Fruit fly (Drosophila melanogaster): ENCODE results near the gene E2f1.

E2f1 gene

DNA sequence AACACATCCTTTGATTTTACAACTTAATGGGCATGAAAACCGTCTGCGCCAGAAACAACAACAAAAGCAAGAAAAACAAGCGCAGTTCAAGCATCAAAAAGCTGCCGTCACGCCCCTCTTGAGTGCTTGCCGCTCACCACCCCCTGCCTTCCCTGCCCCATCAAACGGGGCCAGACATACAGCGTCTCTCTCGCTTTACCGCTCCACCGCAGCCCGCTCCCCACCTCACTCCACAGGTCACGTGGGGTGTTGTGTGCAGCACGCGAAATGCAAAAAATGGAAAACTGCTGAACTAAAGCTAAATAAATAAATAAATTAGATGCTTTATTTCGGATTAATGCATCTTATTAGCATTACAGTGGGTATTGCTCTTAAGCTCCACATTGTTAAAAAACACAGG lies 56.1 kb downstream of the E2f1 start:
- TF ChIP-seq dl (GFP tag; optimal IDR thresholded peaks at IDR 0.05; ENCODE audit: insufficient read depth in 1 of 2, partially characterized antibody in 2 of 2) = no peak
- TF ChIP-seq Myc (optimal IDR thresholded peaks at IDR 0.05) = no peak
- TF ChIP-seq N (GFP tag; optimal IDR thresholded peaks at IDR 0.05) = no peak
- peak; percentile 65 for TF ChIP-seq Dif (GFP tag; optimal IDR thresholded peaks at IDR 0.05; ENCODE audit: partially characterized antibody)
- TF ChIP-seq HLH106 (tag; optimal IDR thresholded peaks at IDR 0.05) = no peak
- no peak for TF ChIP-seq sage (GFP tag; optimal IDR thresholded peaks at IDR 0.05)
- TF ChIP-seq jim (GFP tag; optimal IDR thresholded peaks at IDR 0.05) = peak; percentile 52
- TF ChIP-seq OdsH (GFP tag; optimal IDR thresholded peaks at IDR 0.05) = no peak
- TF ChIP-seq Hr83 (GFP tag; optimal IDR thresholded peaks at IDR 0.05; ENCODE audit: poor library complexity, severe bottlenecking) = no peak
- TF ChIP-seq Jra (GFP tag; optimal IDR thresholded peaks at IDR 0.05) = no peak
- no peak for TF ChIP-seq CG9705 (GFP tag; optimal IDR thresholded peaks at IDR 0.05)
- no peak for TF ChIP-seq usp (GFP tag; optimal IDR thresholded peaks at IDR 0.05)

DNA sequence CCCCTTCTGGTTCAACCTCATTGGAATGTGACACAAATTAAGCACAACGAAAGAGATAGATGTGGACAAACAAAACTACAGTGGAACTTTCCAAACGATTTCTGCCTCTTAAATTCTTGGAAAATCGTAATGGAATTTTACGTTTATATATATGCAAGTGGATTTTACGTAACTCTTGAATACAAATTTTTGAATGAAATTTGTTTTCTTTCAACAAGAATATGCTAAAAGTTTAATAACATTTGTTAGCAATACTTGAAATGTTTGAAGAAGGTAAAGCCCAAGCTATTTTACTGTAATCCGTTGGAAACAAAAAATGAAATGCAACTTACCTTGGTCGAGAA lies 58.0 kb downstream of the E2f1 start:
- TF ChIP-seq Abd-B (GFP tag; optimal IDR thresholded peaks at IDR 0.05) = no peak
- TF ChIP-seq usp (GFP tag; optimal IDR thresholded peaks at IDR 0.05) = no peak
- no peak for TF ChIP-seq sage (GFP tag; optimal IDR thresholded peaks at IDR 0.05)
- no peak for TF ChIP-seq woc (GFP tag; optimal IDR thresholded peaks at IDR 0.05)
- TF ChIP-seq h (GFP tag; optimal IDR thresholded peaks at IDR 0.05) = no peak
- TF ChIP-seq Rel (GFP tag; optimal IDR thresholded peaks at IDR 0.05) = no peak
- TF ChIP-seq Rel (tag; optimal IDR thresholded peaks at IDR 0.05) = no peak
- TF ChIP-seq tai (GFP tag; optimal IDR thresholded peaks at IDR 0.05) = no peak
- TF ChIP-seq OdsH (GFP tag; optimal IDR thresholded peaks at IDR 0.05) = no peak
- TF ChIP-seq psq (GFP tag; optimal IDR thresholded peaks at IDR 0.05) = no peak
- no peak for TF ChIP-seq dl (GFP tag; optimal IDR thresholded peaks at IDR 0.05; ENCODE audit: insufficient read depth in 1 of 2, partially characterized antibody in 2 of 2)
- no peak for TF ChIP-seq Hr83 (GFP tag; optimal IDR thresholded peaks at IDR 0.05; ENCODE audit: poor library complexity, severe bottlenecking)

DNA sequence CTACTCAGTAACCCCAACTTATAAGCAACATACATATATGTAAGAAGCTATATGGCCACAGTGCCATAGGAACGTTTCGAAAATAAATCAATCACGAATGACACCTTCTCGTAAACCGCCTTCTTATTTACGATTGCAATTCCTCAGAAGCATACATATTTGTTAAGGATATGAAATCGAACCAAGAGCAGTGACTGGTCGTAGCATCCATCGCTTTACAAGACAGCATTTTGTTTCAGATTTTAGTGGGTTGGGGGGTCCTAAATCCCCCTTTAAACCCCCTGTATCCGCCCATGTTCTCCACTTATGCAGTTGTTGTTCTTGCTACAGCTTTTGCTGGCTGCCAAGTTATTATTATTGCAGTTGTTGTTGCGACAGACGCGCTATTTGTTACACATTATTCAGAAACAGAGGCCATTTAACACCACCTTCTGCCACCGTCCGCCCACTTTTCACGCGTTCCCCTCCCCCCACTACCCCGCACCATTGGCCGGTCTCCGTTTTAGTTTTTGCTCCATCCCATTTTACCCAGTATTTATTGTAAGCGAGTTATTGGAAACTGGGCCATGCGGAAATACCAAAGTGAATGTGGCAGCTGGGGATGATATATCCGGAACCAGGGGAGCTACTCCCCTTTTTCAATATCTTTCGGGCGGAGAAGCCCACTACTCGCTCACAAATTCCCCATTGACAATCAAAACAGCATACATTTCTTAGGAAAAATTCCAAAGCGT lies 58.5 kb downstream of the E2f1 start:
- no peak for TF ChIP-seq Sp1 (GFP tag; optimal IDR thresholded peaks at IDR 0.05)
- no peak for TF ChIP-seq Mio (GFP tag; optimal IDR thresholded peaks at IDR 0.05)
- TF ChIP-seq GATAd (GFP tag; optimal IDR thresholded peaks at IDR 0.05) = no peak
- TF ChIP-seq sv (GFP tag; optimal IDR thresholded peaks at IDR 0.05) = no peak
- TF ChIP-seq Hr83 (GFP tag; optimal IDR thresholded peaks at IDR 0.05; ENCODE audit: poor library complexity, severe bottlenecking) = no peak
- TF ChIP-seq rgr (GFP tag; optimal IDR thresholded peaks at IDR 0.05) = no peak
- TF ChIP-seq HLH106 (tag; optimal IDR thresholded peaks at IDR 0.05) = no peak
- no peak for TF ChIP-seq Rel (GFP tag; optimal IDR thresholded peaks at IDR 0.05)
- TF ChIP-seq Rel (tag; optimal IDR thresholded peaks at IDR 0.05) = no peak
- no peak for TF ChIP-seq CG32264 (GFP tag; optimal IDR thresholded peaks at IDR 0.05)
- no peak for TF ChIP-seq Hr78 (GFP tag; optimal IDR thresholded peaks at IDR 0.05)
- TF ChIP-seq woc (GFP tag; optimal IDR thresholded peaks at IDR 0.05) = no peak
- no peak for TF ChIP-seq h (GFP tag; optimal IDR thresholded peaks at IDR 0.05)
- no peak for TF ChIP-seq Vsx2 (GFP tag; optimal IDR thresholded peaks at IDR 0.05; ENCODE audit: partially characterized antibody)
- TF ChIP-seq lola (GFP tag; optimal IDR thresholded peaks at IDR 0.05) = no peak
- no peak for TF ChIP-seq foxo (GFP tag; optimal IDR thresholded peaks at IDR 0.05)
- TF ChIP-seq Dif (GFP tag; optimal IDR thresholded peaks at IDR 0.05; ENCODE audit: partially characterized antibody) = no peak
- TF ChIP-seq jim (GFP tag; optimal IDR thresholded peaks at IDR 0.05) = no peak
- no peak for TF ChIP-seq CrebA (GFP tag; optimal IDR thresholded peaks at IDR 0.05; ENCODE audit: borderline replicate concordance)
- no peak for TF ChIP-seq Hnf4 (GFP tag; optimal IDR thresholded peaks at IDR 0.05)

DNA sequence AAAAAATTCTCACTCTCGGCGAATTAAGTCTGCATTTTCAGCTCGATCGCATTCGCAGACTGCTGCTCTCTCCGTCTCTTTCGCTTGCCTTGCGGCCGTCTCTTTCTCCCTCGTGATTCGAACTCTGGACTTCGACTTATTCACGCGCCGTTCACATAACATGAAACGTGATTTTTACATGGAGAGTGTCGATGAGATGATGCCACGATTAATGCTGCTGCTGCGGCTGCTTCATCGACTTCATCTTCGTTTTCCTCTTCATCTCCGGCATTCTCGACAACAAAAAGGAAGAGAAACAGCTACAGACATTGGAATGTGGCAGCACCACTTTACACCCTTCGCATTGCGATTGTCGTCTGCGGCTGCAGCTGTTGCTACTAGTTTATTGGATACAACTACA lies 61.0 kb downstream of the E2f1 start:
- TF ChIP-seq Hr83 (GFP tag; optimal IDR thresholded peaks at IDR 0.05; ENCODE audit: poor library complexity, severe bottlenecking) (no peak), brk (GFP tag; optimal IDR thresholded peaks at IDR 0.05) (no peak), psq (GFP tag; optimal IDR thresholded peaks at IDR 0.05) (peak; percentile 75), Jra (GFP tag; optimal IDR thresholded peaks at IDR 0.05) (no peak), rgr (GFP tag; optimal IDR thresholded peaks at IDR 0.05) (no peak), h (GFP tag; optimal IDR thresholded peaks at IDR 0.05) (no peak), tai (GFP tag; optimal IDR thresholded peaks at IDR 0.05) (no peak), Sp1 (GFP tag; optimal IDR thresholded peaks at IDR 0.05) (peak; percentile 10), Hnf4 (GFP tag; optimal IDR thresholded peaks at IDR 0.05) (peak; percentile 75), fru (GFP tag; optimal IDR thresholded peaks at IDR 0.05) (no peak), Myc (optimal IDR thresholded peaks at IDR 0.05) (no peak), pan (optimal IDR thresholded peaks at IDR 0.05) (no peak)

Measured in whole organism, wandering third instar larva.